Worm (Caenorhabditis elegans) whole organism, young adult: ENCODE data around the gene clec-3.

Experiments used
- B0035.1 ChIP-seq: sonication (generic microtip); optimal IDR thresholded peaks from 2 replicates; lab custom pipeline; 2016; ENCODE audit warnings: missing genetic modification characterization, mild to moderate bottlenecking, missing compliant biosample characterization, missing genotype, missing genetic modification reagents
- F10E7.11 ChIP-seq: sonication (generic microtip); optimal IDR thresholded peaks from 2 replicates; lab custom pipeline; 2017; ENCODE audit warnings: mild to moderate bottlenecking, missing genetic modification characterization, moderate library complexity, missing compliant biosample characterization
- F49E8.2 ChIP-seq: sonication (generic microtip); optimal IDR thresholded peaks from 3 replicates; lab custom pipeline; 2017; ENCODE audit warnings: missing genetic modification characterization, mild to moderate bottlenecking, missing compliant biosample characterization, antibody characterized with exemption, moderate library complexity; ENCODE audit not compliant: insufficient read depth
- F57A8.1 ChIP-seq: fragments of 200-800 bp; sonication (Bioruptor generic); optimal IDR thresholded peaks from 2 replicates; lab custom pipeline; 2018; ENCODE audit warnings: mild to moderate bottlenecking, missing genetic modification characterization, moderate library complexity, missing compliant biosample characterization
- F57C9.4 ChIP-seq: sonication (generic microtip); optimal IDR thresholded peaks from 2 replicates; lab custom pipeline; 2017; ENCODE audit warnings: mild to moderate bottlenecking, missing genetic modification characterization, missing compliant biosample characterization
- T07F8.4 ChIP-seq: sonication (generic microtip); optimal IDR thresholded peaks from 2 replicates; lab custom pipeline; 2016; ENCODE audit warnings: mild to moderate bottlenecking, missing genetic modification characterization, moderate library complexity, missing compliant biosample characterization
- Y53G8AR.9 ChIP-seq: fragments of 200-800 bp; sonication (Bioruptor generic); conservative IDR thresholded peaks from 2 replicates; pipeline ENCODE4 v1.3.6; 2022; ENCODE audit warnings: missing genetic modification reagents, missing genetic modification characterization, missing compliant biosample characterization
- Y56A3A.18 ChIP-seq: fragments of 200-800 bp; sonication (Bioruptor generic); IDR thresholded peaks from 2 replicates; pipeline ENCODE4 v1.3.6; 2022; ENCODE audit warnings: missing genetic modification reagents, missing genetic modification characterization, missing compliant biosample characterization
- Y67H2A.10 ChIP-seq: fragments of 200-800 bp; sonication (Bioruptor generic); conservative IDR thresholded peaks from 2 replicates; pipeline ENCODE4 v1.3.6; 2022; ENCODE audit warnings: missing genetic modification reagents, missing genetic modification characterization, missing compliant biosample characterization
- Y95B8A.8 ChIP-seq: fragments of 200-800 bp; sonication (Bioruptor generic); IDR thresholded peaks from 2 replicates; pipeline ENCODE4 v1.3.6; 2022; ENCODE audit warnings: missing genetic modification reagents, missing genetic modification characterization, missing compliant biosample characterization
- ZK185.1 ChIP-seq: sonication (generic microtip); optimal IDR thresholded peaks from 2 replicates; lab custom pipeline; 2016; ENCODE audit warnings: mild to moderate bottlenecking, missing genetic modification characterization, missing compliant biosample characterization; ENCODE audit not compliant: poor library complexity, severe bottlenecking
- ccch-3 ChIP-seq: fragments of 200-800 bp; sonication (Bioruptor generic); optimal IDR thresholded peaks from 2 replicates; lab custom pipeline; 2018; ENCODE audit warnings: mild to moderate bottlenecking, missing genetic modification characterization, missing compliant biosample characterization
- ceh-58 ChIP-seq: fragments of 200-800 bp; sonication (Bioruptor generic); IDR thresholded peaks from 2 replicates; pipeline ENCODE4 v1.3.6; 2022; ENCODE audit warnings: missing genetic modification characterization, missing compliant biosample characterization
- ceh-79 ChIP-seq: sonication (generic microtip); optimal IDR thresholded peaks from 2 replicates; lab custom pipeline; 2017; ENCODE audit warnings: mild to moderate bottlenecking, missing genetic modification characterization, missing compliant biosample characterization
- chd-7 ChIP-seq: sonication (generic microtip); optimal IDR thresholded peaks from 2 replicates; lab custom pipeline; 2016; ENCODE audit warnings: mild to moderate bottlenecking, missing genetic modification characterization, moderate library complexity, missing compliant biosample characterization
- die-1 ChIP-seq: sonication (generic microtip); optimal IDR thresholded peaks from 2 replicates; lab custom pipeline; 2016; ENCODE audit warnings: missing genotype, mild to moderate bottlenecking, missing genetic modification characterization, missing compliant biosample characterization
- dox-1 ChIP-seq: fragments of 200-800 bp; sonication (Bioruptor generic); IDR thresholded peaks from 2 replicates; pipeline ENCODE4 v1.3.6; 2022; ENCODE audit warnings: missing genetic modification reagents, missing genetic modification characterization, missing compliant biosample characterization
- hrde-1 ChIP-seq: sonication (generic microtip); optimal IDR thresholded peaks from 2 replicates; lab custom pipeline; 2016; ENCODE audit warnings: missing genetic modification characterization, mild to moderate bottlenecking, missing compliant biosample characterization, moderate library complexity, missing genotype, missing genetic modification reagents, borderline replicate concordance
- lag-1 ChIP-seq: fragments of 200-800 bp; sonication (Bioruptor generic); IDR thresholded peaks from 2 replicates; pipeline ENCODE4 v1.3.6; 2022; ENCODE audit warnings: missing genetic modification reagents, missing genetic modification characterization, missing compliant biosample characterization
- let-607 ChIP-seq, 2 experiments: fragments of 200-800 bp in 1 of 2; sonication (Bioruptor generic) in 1 of 2; sonication (generic microtip) in 1 of 2; optimal IDR thresholded peaks; 2 replicates each; lab custom pipeline; 2016 to 2018; ENCODE audit warnings: mild to moderate bottlenecking in 2 of 2, missing compliant biosample characterization in 2 of 2, missing genetic modification characterization in 2 of 2, moderate library complexity in 2 of 2, missing genotype in 1 of 2
- mel-28 ChIP-seq: sonication (generic microtip); optimal IDR thresholded peaks from 2 replicates; lab custom pipeline; 2016; ENCODE audit warnings: borderline replicate concordance, mild to moderate bottlenecking, missing genetic modification characterization, missing compliant biosample characterization
- nfyb-1 ChIP-seq: fragments of 200-800 bp; sonication (Bioruptor generic); IDR thresholded peaks from 2 replicates; pipeline ENCODE4 v1.3.6; 2022; ENCODE audit warnings: missing genetic modification reagents, missing genetic modification characterization, missing compliant biosample characterization
- nhr-120 ChIP-seq: fragments of 200-800 bp; sonication (Bioruptor generic); IDR thresholded peaks from 2 replicates; pipeline ENCODE4 v1.3.6; 2022; ENCODE audit warnings: missing genetic modification characterization, missing compliant biosample characterization
- pbrm-1 ChIP-seq: fragments of 200-800 bp; sonication (Bioruptor generic); IDR thresholded peaks from 2 replicates; pipeline ENCODE4 v1.3.6; 2022; ENCODE audit warnings: missing genetic modification reagents, missing genetic modification characterization, missing compliant biosample characterization
- sdz-38 ChIP-seq: sonication (generic microtip); optimal IDR thresholded peaks from 2 replicates; lab custom pipeline; 2016; ENCODE audit warnings: missing genotype, missing genetic modification characterization, missing compliant biosample characterization
- tlf-1 ChIP-seq: fragments of 200-800 bp; sonication (Bioruptor generic); optimal IDR thresholded peaks from 2 replicates; lab custom pipeline; 2018; ENCODE audit warnings: mild to moderate bottlenecking, missing genetic modification characterization, missing compliant biosample characterization
- unc-130 ChIP-seq: sonication (generic microtip); optimal IDR thresholded peaks from 2 replicates; lab custom pipeline; 2016; ENCODE audit warnings: missing genetic modification reagents, missing genetic modification characterization, missing compliant biosample characterization
- unc-62 ChIP-seq: fragments of 150-350 bp; optimal IDR thresholded peaks from 2 replicates; lab custom pipeline; 2014; ENCODE audit warnings: missing biosample characterization, missing genetic modification reagents, missing genetic modification characterization
- xnd-1 ChIP-seq: sonication (generic microtip); optimal IDR thresholded peaks from 2 replicates; lab custom pipeline; 2016; ENCODE audit warnings: missing genotype, missing genetic modification reagents, missing genetic modification characterization, missing compliant biosample characterization
- zfh-2 ChIP-seq: fragments of 200-800 bp; sonication (Bioruptor generic); conservative IDR thresholded peaks from 2 replicates; pipeline ENCODE4 v1.3.6; 2022; ENCODE audit warnings: missing genetic modification reagents, missing genetic modification characterization, missing compliant biosample characterization
- zim-3 ChIP-seq: sonication (generic microtip); optimal IDR thresholded peaks from 2 replicates; lab custom pipeline; 2017; ENCODE audit warnings: mild to moderate bottlenecking, missing genetic modification characterization, moderate library complexity, missing compliant biosample characterization

Gene clec-3

ce11 chrII:2973940-2974402, 45.7 kb downstream of the clec-3 start (continued):
- peak; percentile 85 for TF ChIP-seq Y53G8AR.9
- TF ChIP-seq die-1 (tag; lab: Kevin White, UChicago): no peak
- peak; percentile 36 for TF ChIP-seq mel-28 (tag; lab: Kevin White, UChicago)
- peak; percentile 97 for TF ChIP-seq nfyb-1 (GFP tag; lab: Robert Waterston, UW)
- peak; percentile 91 for TF ChIP-seq dox-1 (GFP tag; lab: Robert Waterston, UW)
- TF ChIP-seq zfh-2 (GFP tag; lab: Robert Waterston, UW): peak; percentile 100
- no peak for TF ChIP-seq unc-130 (GFP tag; lab: Kevin White, UChicago)
- TF ChIP-seq F49E8.2: no peak
- TF ChIP-seq T07F8.4 (tag; lab: Kevin White, UChicago): no peak
- peak; percentile 87 for TF ChIP-seq lag-1 (GFP tag; lab: Robert Waterston, UW)
- TF ChIP-seq Y67H2A.10 (GFP tag; lab: Robert Waterston, UW): peak; percentile 59; the same call in 1 of the 2 replicates
- TF ChIP-seq ccch-3 (GFP tag; lab: Kevin White, UChicago): no peak
- peak; percentile 99 for TF ChIP-seq chd-7 (tag; lab: Kevin White, UChicago)
- TF ChIP-seq F10E7.11: peak; percentile 62
- no peak for TF ChIP-seq xnd-1 (tag; lab: Kevin White, UChicago)
- peak in 1 of 2 experiments; percentile 9 for TF ChIP-seq let-607 (tag; optimal IDR thresholded peaks at IDR 0.05; lab: Kevin White, UChicago)
- TF ChIP-seq ZK185.1 (tag; lab: Kevin White, UChicago): peak; percentile 68
- TF ChIP-seq ceh-79 (tag; lab: Kevin White, UChicago): peak; percentile 35
- peak; percentile 85 for TF ChIP-seq Y95B8A.8 (GFP tag; lab: Robert Waterston, UW)
- TF ChIP-seq sdz-38 (tag; lab: Kevin White, UChicago): no peak
- TF ChIP-seq pbrm-1 (GFP tag; lab: Robert Waterston, UW): peak; percentile 97
- no peak for TF ChIP-seq ceh-58 (GFP tag; lab: Robert Waterston, UW)
- TF ChIP-seq zim-3 (tag; lab: Kevin White, UChicago): peak; percentile 54
- TF ChIP-seq nhr-120 (GFP tag; lab: Robert Waterston, UW): 0 out of 2 replicates have a peak, but pooled peaks have one; percentile 87
- TF ChIP-seq Y56A3A.18: peak; percentile 44; the same call in 1 of the 2 replicates
- no peak for TF ChIP-seq F57A8.1 (GFP tag; lab: Kevin White, UChicago)
- peak; percentile 73 for TF ChIP-seq F57C9.4 (tag; lab: Kevin White, UChicago)
- TF ChIP-seq B0035.1 (tag; lab: Kevin White, UChicago): no peak
- no peak for TF ChIP-seq unc-62 (GFP tag; lab: Kevin White, UChicago)
- TF ChIP-seq tlf-1 (GFP tag; lab: Kevin White, UChicago): peak; percentile 75
- no peak for TF ChIP-seq hrde-1 (tag; lab: Kevin White, UChicago)
